Fruit fly (Drosophila melanogaster): ENCODE measurements around the gene P5cr.
A peak's percentile ranks its signal among the peaks of the same experiment; 100 is the strongest.

Gene P5cr

DNA sequence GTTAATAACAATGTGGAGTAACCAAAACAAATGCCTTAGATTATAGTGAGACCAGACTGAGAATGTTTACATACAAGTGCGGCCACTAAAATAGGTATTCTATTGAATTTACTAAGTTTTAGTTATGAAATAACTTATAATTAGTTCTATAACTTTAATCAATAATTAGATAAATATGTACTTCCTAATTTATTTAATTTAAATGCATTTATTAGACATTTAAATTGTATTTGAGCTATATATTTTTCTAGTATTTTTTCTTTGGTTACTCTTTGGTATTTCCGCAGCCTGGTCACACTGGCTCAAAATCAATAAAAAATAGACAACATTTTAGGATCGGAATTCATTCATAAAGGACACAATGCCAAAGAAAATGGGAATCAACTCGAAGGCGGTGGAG is 2.5 kb downstream of the P5cr start, which contains the start of the genes Prp18 and CG6013 (continued):
- TF ChIP-seq Sry-β (GFP tag; optimal IDR thresholded peaks at IDR 0.05) (no peak), CG8281 (tag; optimal IDR thresholded peaks at IDR 0.05) (no peak), dmrt99B (tag; optimal IDR thresholded peaks at IDR 0.05) (peak; percentile 64), stwl (tag; optimal IDR thresholded peaks at IDR 0.05) (peak; percentile 82), CG31441 (GFP tag; IDR thresholded peaks at IDR 0.05) (peak; percentile 75), CG32772 (GFP tag; IDR thresholded peaks at IDR 0.05) (0 out of 2 replicates have a peak, but pooled peaks have one; percentile 47), en (GFP tag; optimal IDR thresholded peaks at IDR 0.05) (no peak), zf30C (GFP tag; optimal IDR thresholded peaks at IDR 0.05) (no peak), E2f2 (GFP tag; IDR thresholded peaks at IDR 0.05) (no peak), Blimp-1 (GFP tag; optimal IDR thresholded peaks at IDR 0.05) (peak; percentile 61), Hr3 (GFP tag; optimal IDR thresholded peaks at IDR 0.05) (peak; percentile 63), lab (GFP tag; optimal IDR thresholded peaks at IDR 0.05) (no peak), Dip2 (GFP tag; IDR thresholded peaks at IDR 0.05) (no peak), Eip74EF (GFP tag; optimal IDR thresholded peaks at IDR 0.05) (peak in 1 of 2 experiments; percentile 9), CG13424 (tag; optimal IDR thresholded peaks at IDR 0.05) (peak; percentile 83), ind (GFP tag; optimal IDR thresholded peaks at IDR 0.05) (peak; percentile 51), dpn (GFP tag; optimal IDR thresholded peaks at IDR 0.05) (peak in 1 of 2 experiments; percentile 32), CG8924 (tag; optimal IDR thresholded peaks at IDR 0.05) (peak; percentile 87), Hsf (GFP tag; optimal IDR thresholded peaks at IDR 0.05) (no peak), CG15696 (tag; optimal IDR thresholded peaks at IDR 0.05) (peak; percentile 76), HLHmδ (GFP tag; optimal IDR thresholded peaks at IDR 0.05) (no peak), gsb-n (tag; optimal IDR thresholded peaks at IDR 0.05) (peak; percentile 74), Ravus (GFP tag; IDR thresholded peaks at IDR 0.05) (no peak), disco-r (GFP tag; optimal IDR thresholded peaks at IDR 0.05) (no peak), Hmr (GFP tag; optimal IDR thresholded peaks at IDR 0.05) (peak; percentile 44), CG9215 (GFP tag; IDR thresholded peaks at IDR 0.05) (peak; percentile 36; the same call in 1 of the 2 replicates), bsh (GFP tag; optimal IDR thresholded peaks at IDR 0.05) (peak in 1 of 2 experiments; percentile 65), CG12104 (GFP tag; optimal IDR thresholded peaks at IDR 0.05) (peak; percentile 69), chm (GFP tag; IDR thresholded peaks at IDR 0.05) (no peak), dysf (GFP tag; IDR thresholded peaks at IDR 0.05) (peak; percentile 66; the same call in 2 of the 3 replicates), Med (GFP tag) (peak; percentile 57), Nf-YC (tag; optimal IDR thresholded peaks at IDR 0.05) (peak; percentile 66), phol (tag; optimal IDR thresholded peaks at IDR 0.05) (peak; percentile 81), BEAF-32 (GFP tag; optimal IDR thresholded peaks at IDR 0.05) (peak; percentile 18), zen (tag; optimal IDR thresholded peaks at IDR 0.05) (peak; percentile 42), Chrac-16 (GFP tag; optimal IDR thresholded peaks at IDR 0.05) (peak; percentile 51), otp (GFP tag; IDR thresholded peaks at IDR 0.05) (no peak), CG1603 (tag; optimal IDR thresholded peaks at IDR 0.05) (no peak), Sin3A (optimal IDR thresholded peaks at IDR 0.05) (no peak), CG10147 (GFP tag; optimal IDR thresholded peaks at IDR 0.05) (peak; percentile 63), CG1024 (GFP tag; IDR thresholded peaks at IDR 0.05) (no peak), PHDP (tag; optimal IDR thresholded peaks at IDR 0.05) (peak; percentile 78), ranshi (GFP tag; IDR thresholded peaks at IDR 0.05) (peak; percentile 32; the same call in 1 of the 2 replicates), Bteb2 (GFP tag; optimal IDR thresholded peaks at IDR 0.05) (no peak), CG11504 (tag; optimal IDR thresholded peaks at IDR 0.05) (peak; percentile 81), CG12391 (tag; optimal IDR thresholded peaks at IDR 0.05) (peak; percentile 85), Fer3 (tag; optimal IDR thresholded peaks at IDR 0.05) (peak; percentile 47), Neu2 (GFP tag; optimal IDR thresholded peaks at IDR 0.05; ENCODE audit: borderline replicate concordance) (no peak), abd-A (tag; optimal IDR thresholded peaks at IDR 0.05) (no peak), slbo (GFP tag; IDR thresholded peaks at IDR 0.05) (peak; percentile 62)
